Worm (Caenorhabditis elegans): ENCODE measurements around the gene F41E6.8.

- TF ChIP-seq ama-1 (optimal IDR thresholded peaks at IDR 0.05) (no peak), aly-1 (tag; optimal IDR thresholded peaks at IDR 0.05) (no peak), tra-4 (tag; optimal IDR thresholded peaks at IDR 0.05) (no peak), B0310.2 (tag; optimal IDR thresholded peaks at IDR 0.05) (no peak), hmg-4 (GFP tag; optimal IDR thresholded peaks at IDR 0.05) (no peak)
Observed at ce11 chrV:8603272-8603671, 2.0 kb upstream of the F41E6.8 start, which contains the start of gene F41E6.5.

All from whole organism, early embryonic.